Worm (Caenorhabditis elegans) whole organism, young adult: ENCODE results near the gene htrl-1.

ENCODE experiments used
- F10E7.11 ChIP-seq: sonication (generic microtip); optimal IDR thresholded peaks from 2 replicates; lab custom pipeline; 2017; ENCODE audit warnings: mild to moderate bottlenecking, missing genetic modification characterization, moderate library complexity, missing compliant biosample characterization
- F33H1.4 ChIP-seq: fragments of 200-800 bp; sonication (Bioruptor generic); IDR thresholded peaks from 2 replicates; pipeline ENCODE4 v1.3.6; 2022; ENCODE audit warnings: missing genetic modification reagents, missing genetic modification characterization, missing compliant biosample characterization
- F49E8.2 ChIP-seq: sonication (generic microtip); optimal IDR thresholded peaks from 3 replicates; lab custom pipeline; 2017; ENCODE audit warnings: missing genetic modification characterization, mild to moderate bottlenecking, missing compliant biosample characterization, antibody characterized with exemption, moderate library complexity; ENCODE audit not compliant: insufficient read depth
- F55B11.4 ChIP-seq: sonication (generic microtip); optimal IDR thresholded peaks from 2 replicates; lab custom pipeline; 2016; ENCODE audit warnings: missing compliant biosample characterization, missing genetic modification characterization, borderline replicate concordance; ENCODE audit not compliant: insufficient read depth
- F57A8.1 ChIP-seq: fragments of 200-800 bp; sonication (Bioruptor generic); optimal IDR thresholded peaks from 2 replicates; lab custom pipeline; 2018; ENCODE audit warnings: mild to moderate bottlenecking, missing genetic modification characterization, moderate library complexity, missing compliant biosample characterization
- K12H6.12 ChIP-seq: fragments of 200-800 bp; sonication (Bioruptor generic); optimal IDR thresholded peaks from 2 replicates; lab custom pipeline; 2018; ENCODE audit warnings: mild to moderate bottlenecking, missing genetic modification characterization, missing compliant biosample characterization
- Y79H2A.3 ChIP-seq: fragments of 200-800 bp; sonication (Bioruptor generic); conservative IDR thresholded peaks from 2 replicates; pipeline ENCODE4 v1.3.6; 2022; ENCODE audit warnings: missing genetic modification reagents, missing genetic modification characterization, missing compliant biosample characterization
- ZK185.1 ChIP-seq: sonication (generic microtip); optimal IDR thresholded peaks from 2 replicates; lab custom pipeline; 2016; ENCODE audit warnings: mild to moderate bottlenecking, missing genetic modification characterization, missing compliant biosample characterization; ENCODE audit not compliant: poor library complexity, severe bottlenecking
- aptf-2 ChIP-seq: fragments of 200-800 bp; sonication (Bioruptor generic); conservative IDR thresholded peaks from 2 replicates; pipeline ENCODE4 v1.3.6; 2022; ENCODE audit warnings: missing genetic modification reagents, missing genetic modification characterization, missing compliant biosample characterization
- athp-1 ChIP-seq: sonication (generic microtip); optimal IDR thresholded peaks from 2 replicates; lab custom pipeline; 2017; ENCODE audit warnings: mild to moderate bottlenecking, missing genetic modification characterization, missing compliant biosample characterization
- attf-6 ChIP-seq: fragments of 200-800 bp; sonication (Bioruptor generic); IDR thresholded peaks from 2 replicates; pipeline ENCODE4 v1.3.6; 2022; ENCODE audit warnings: missing genetic modification reagents, missing genetic modification characterization, missing compliant biosample characterization
- bed-1 ChIP-seq: fragments of 200-800 bp; sonication (Bioruptor generic); IDR thresholded peaks from 2 replicates; pipeline ENCODE4 v1.3.6; 2022; ENCODE audit warnings: missing genetic modification reagents, missing genetic modification characterization, missing compliant biosample characterization
- bed-2 ChIP-seq: fragments of 200-800 bp; sonication (Bioruptor generic); IDR thresholded peaks from 2 replicates; pipeline ENCODE4 v1.3.6; 2022; ENCODE audit warnings: missing genetic modification reagents, missing genetic modification characterization, missing compliant biosample characterization
- cebp-2 ChIP-seq: fragments of 200-800 bp; sonication (Bioruptor generic); IDR thresholded peaks from 2 replicates; pipeline ENCODE4 v1.3.6; 2022; ENCODE audit warnings: missing genetic modification characterization, missing compliant biosample characterization
- ceh-100 ChIP-seq: fragments of 200-800 bp; sonication (Bioruptor generic); IDR thresholded peaks from 2 replicates; pipeline ENCODE4 v1.3.6; 2022; ENCODE audit warnings: missing genetic modification reagents, missing genetic modification characterization, missing compliant biosample characterization
- ceh-27 ChIP-seq: fragments of 200-800 bp; sonication (Bioruptor generic); optimal IDR thresholded peaks from 2 replicates; lab custom pipeline; 2018; ENCODE audit warnings: mild to moderate bottlenecking, missing genetic modification characterization, moderate library complexity, missing compliant biosample characterization
- ceh-40 ChIP-seq: fragments of 200-800 bp; sonication (Bioruptor generic); IDR thresholded peaks from 2 replicates; pipeline ENCODE4 v1.3.6; 2022; ENCODE audit warnings: missing genetic modification characterization, missing compliant biosample characterization
- ceh-91 ChIP-seq: fragments of 200-800 bp; sonication (Bioruptor generic); IDR thresholded peaks from 2 replicates; pipeline ENCODE4 v1.3.6; 2022; ENCODE audit warnings: missing genetic modification reagents, missing genetic modification characterization, missing compliant biosample characterization
- chd-7 ChIP-seq: sonication (generic microtip); optimal IDR thresholded peaks from 2 replicates; lab custom pipeline; 2016; ENCODE audit warnings: mild to moderate bottlenecking, missing genetic modification characterization, moderate library complexity, missing compliant biosample characterization
- die-1 ChIP-seq: sonication (generic microtip); optimal IDR thresholded peaks from 2 replicates; lab custom pipeline; 2016; ENCODE audit warnings: missing genotype, mild to moderate bottlenecking, missing genetic modification characterization, missing compliant biosample characterization
- dpl-1 ChIP-seq: fragments of 150-350 bp; optimal IDR thresholded peaks from 2 replicates; lab custom pipeline; 2014; ENCODE audit warnings: missing biosample characterization, missing genetic modification reagents, missing genetic modification characterization
- efl-1 ChIP-seq: fragments of 150-350 bp; optimal IDR thresholded peaks from 2 replicates; lab custom pipeline; 2014; ENCODE audit warnings: missing biosample characterization, missing genetic modification reagents, missing genetic modification characterization
- egl-44 ChIP-seq: fragments of 200-800 bp; sonication (Bioruptor generic); IDR thresholded peaks from 2 replicates; pipeline ENCODE4 v1.3.6; 2022; ENCODE audit warnings: missing genetic modification reagents, missing genetic modification characterization, missing compliant biosample characterization
- him-1 ChIP-seq: sonication (generic microtip); optimal IDR thresholded peaks from 2 replicates; lab custom pipeline; 2016; ENCODE audit warnings: missing genotype, missing genetic modification reagents, missing genetic modification characterization, missing compliant biosample characterization
- lin-26 ChIP-seq: fragments of 200-800 bp; sonication (Bioruptor generic); IDR thresholded peaks from 2 replicates; pipeline ENCODE4 v1.3.6; 2022; ENCODE audit warnings: missing genetic modification reagents, missing genetic modification characterization, missing compliant biosample characterization
- lir-1 ChIP-seq: fragments of 200-800 bp; sonication (Bioruptor generic); conservative IDR thresholded peaks from 2 replicates; pipeline ENCODE4 v1.3.6; 2022; ENCODE audit warnings: missing genetic modification reagents, missing genetic modification characterization, missing compliant biosample characterization
- lsy-27 ChIP-seq: sonication (generic microtip); optimal IDR thresholded peaks from 2 replicates; lab custom pipeline; 2017; ENCODE audit warnings: missing genetic modification characterization, mild to moderate bottlenecking, missing compliant biosample characterization, antibody characterized with exemption, missing genotype, borderline replicate concordance; ENCODE audit not compliant: insufficient read depth
- madf-10 ChIP-seq: sonication (generic microtip); optimal IDR thresholded peaks from 2 replicates; lab custom pipeline; 2016; ENCODE audit warnings: mild to moderate bottlenecking, missing genetic modification characterization, missing compliant biosample characterization
- madf-8 ChIP-seq: fragments of 200-800 bp; sonication (Bioruptor generic); conservative IDR thresholded peaks from 2 replicates; pipeline ENCODE4 v1.3.6; 2022; ENCODE audit warnings: missing genetic modification reagents, missing genetic modification characterization, missing compliant biosample characterization
- mel-28 ChIP-seq: sonication (generic microtip); optimal IDR thresholded peaks from 2 replicates; lab custom pipeline; 2016; ENCODE audit warnings: borderline replicate concordance, mild to moderate bottlenecking, missing genetic modification characterization, missing compliant biosample characterization
- nfya-1 ChIP-seq: sonication (generic microtip); optimal IDR thresholded peaks from 2 replicates; lab custom pipeline; 2017; ENCODE audit warnings: antibody characterized with exemption, missing compliant biosample characterization, missing genetic modification characterization, borderline replicate concordance; ENCODE audit not compliant: insufficient read depth
- nfya-2 ChIP-seq: fragments of 200-800 bp; sonication (Bioruptor generic); IDR thresholded peaks from 2 replicates; pipeline ENCODE4 v1.3.6; 2022; ENCODE audit warnings: missing genetic modification reagents, missing genetic modification characterization, missing compliant biosample characterization
- nhr-179 ChIP-seq: sonication (generic microtip); optimal IDR thresholded peaks from 2 replicates; lab custom pipeline; 2016; ENCODE audit warnings: mild to moderate bottlenecking, missing genetic modification characterization, missing compliant biosample characterization
- nhr-27 ChIP-seq: fragments of 200-800 bp; sonication (Bioruptor generic); optimal IDR thresholded peaks from 2 replicates; lab custom pipeline; 2018; ENCODE audit warnings: mild to moderate bottlenecking, missing genetic modification characterization, moderate library complexity, missing compliant biosample characterization
- nhr-80 ChIP-seq: sonication (generic microtip); optimal IDR thresholded peaks from 2 replicates; lab custom pipeline; 2016; ENCODE audit warnings: missing genetic modification characterization, missing compliant biosample characterization
- rcor-1 ChIP-seq: fragments of 200-800 bp; sonication (Bioruptor generic); IDR thresholded peaks from 2 replicates; pipeline ENCODE4 v1.3.6; 2022; ENCODE audit warnings: missing genetic modification reagents, missing genetic modification characterization, missing compliant biosample characterization
- snpc-4 ChIP-seq, 5 experiments: fragments of 150-350 bp in 1 of 5; sonication (generic microtip) in 4 of 5; optimal IDR thresholded peaks; 2 replicates each; lab custom pipeline; 2014 to 2018; ENCODE audit warnings: missing genetic modification characterization in 5 of 5, missing biosample characterization in 3 of 5, antibody characterized with exemption in 2 of 5, mild to moderate bottlenecking in 2 of 5, missing compliant biosample characterization in 2 of 5, missing genotype in 2 of 5, moderate library complexity in 2 of 5, missing genetic modification reagents in 1 of 5
- tbp1 ChIP-seq: fragments of 200-800 bp; sonication (Bioruptor generic); optimal IDR thresholded peaks from 2 replicates; lab custom pipeline; 2018; ENCODE audit warnings: mild to moderate bottlenecking, missing genetic modification characterization, missing compliant biosample characterization
- zim-3 ChIP-seq: sonication (generic microtip); optimal IDR thresholded peaks from 2 replicates; lab custom pipeline; 2017; ENCODE audit warnings: mild to moderate bottlenecking, missing genetic modification characterization, moderate library complexity, missing compliant biosample characterization
- ztf-26 ChIP-seq: sonication (generic microtip); optimal IDR thresholded peaks from 2 replicates; lab custom pipeline; 2017; ENCODE audit warnings: missing genetic modification characterization, missing compliant biosample characterization
- ztf-3 ChIP-seq: fragments of 200-800 bp; sonication (Bioruptor generic); optimal IDR thresholded peaks from 2 replicates; lab custom pipeline; 2018; ENCODE audit warnings: mild to moderate bottlenecking, missing genetic modification characterization, missing compliant biosample characterization
- ztf-6 ChIP-seq: fragments of 200-800 bp; sonication (Bioruptor generic); IDR thresholded peaks from 2 replicates; pipeline ENCODE4 v1.3.6; 2022; ENCODE audit warnings: missing genetic modification reagents, missing genetic modification characterization, missing compliant biosample characterization

htrl-1 gene

ce11 chrV:11521448-11521847, 25.3 kb upstream of the htrl-1 start, which contains the start of gene pafo-1 (continued):
- TF ChIP-seq madf-8 (GFP tag; lab: Robert Waterston, UW) (peak; percentile 61), tbp1 (peak; percentile 66), lsy-27 (no peak), ztf-6 (GFP tag; lab: Robert Waterston, UW) (no peak), snpc-4 (GFP tag; optimal IDR thresholded peaks at IDR 0.05; lab: Kevin White, UChicago) (peak; percentile 41), snpc-4 (tag; optimal IDR thresholded peaks at IDR 0.05; lab: Kevin White, UChicago) (peak; percentile 40 to 85 (median 67)), nhr-27 (tag; lab: Kevin White, UChicago) (no peak), nhr-179 (tag; lab: Kevin White, UChicago) (no peak), chd-7 (tag; lab: Kevin White, UChicago) (peak; percentile 7), aptf-2 (no peak), zim-3 (tag; lab: Kevin White, UChicago) (no peak), madf-10 (tag; lab: Kevin White, UChicago) (no peak)

ce11 chrV:11520215-11520614, 24.0 kb upstream of the htrl-1 start, which contains the start of the genes C55A6.11 and C55A6.7:
Gene C55A6.11, plus strand, starts transcription at chrV:11520515.
Gene C55A6.7, minus strand, starts transcription at chrV:11520530.
- TF ChIP-seq attf-6 (no peak), bed-1 (no peak), him-1 (tag; lab: Kevin White, UChicago) (no peak), F49E8.2 (tag; lab: Kevin White, UChicago) (no peak)

ce11 chrV:11517789-11518188, 21.6 kb upstream of the htrl-1 start, which contains the start of gene C55A6.4:
Gene C55A6.4, minus strand, starts transcription at chrV:11517889.
- TF ChIP-seq egl-44, result no peak
- no peak for TF ChIP-seq Y79H2A.3
- no peak for TF ChIP-seq nfya-2 (GFP tag; lab: Robert Waterston, UW)
- TF ChIP-seq athp-1 (tag; lab: Kevin White, UChicago), result no peak
- no peak for TF ChIP-seq cebp-2 (GFP tag; lab: Robert Waterston, UW)
- TF ChIP-seq ztf-3 (GFP tag; lab: Kevin White, UChicago), result no peak
- no peak for TF ChIP-seq ceh-40 (GFP tag; lab: Robert Waterston, UW)
- TF ChIP-seq rcor-1 (GFP tag; lab: Robert Waterston, UW), result no peak
- no peak for TF ChIP-seq F57A8.1 (GFP tag; lab: Kevin White, UChicago)
- TF ChIP-seq madf-8 (GFP tag; lab: Robert Waterston, UW), result no peak
- TF ChIP-seq dpl-1 (GFP tag; lab: Kevin White, UChicago), result no peak
- TF ChIP-seq ZK185.1 (tag; lab: Kevin White, UChicago), result no peak
- no peak for TF ChIP-seq F55B11.4 (tag; lab: Kevin White, UChicago)
- TF ChIP-seq nfya-1, result no peak
- TF ChIP-seq K12H6.12 (tag; lab: Kevin White, UChicago), result no peak

- no peak for TF ChIP-seq chd-7 (tag; lab: Kevin White, UChicago)
- no peak for TF ChIP-seq ceh-91 (GFP tag; lab: Robert Waterston, UW)
- TF ChIP-seq nhr-80 (tag; lab: Kevin White, UChicago), result no peak
- no peak for TF ChIP-seq ceh-27 (GFP tag; lab: Kevin White, UChicago)
- no peak for TF ChIP-seq die-1
- TF ChIP-seq F10E7.11 (tag; lab: Kevin White, UChicago), result no peak
- no peak for TF ChIP-seq lin-26 (GFP tag; lab: Robert Waterston, UW)
- no peak for TF ChIP-seq bed-2
- no peak for TF ChIP-seq efl-1
- no peak for TF ChIP-seq mel-28 (tag; lab: Kevin White, UChicago)
- no peak for TF ChIP-seq ztf-6 (GFP tag; lab: Robert Waterston, UW)
- no peak for TF ChIP-seq F33H1.4 (GFP tag; lab: Robert Waterston, UW)
- no peak for TF ChIP-seq lir-1 (GFP tag; lab: Robert Waterston, UW)
- TF ChIP-seq aptf-2, result no peak
- no peak for TF ChIP-seq ztf-26
- TF ChIP-seq ztf-3 (GFP tag; lab: Kevin White, UChicago), result no peak
- TF ChIP-seq ceh-100 (GFP tag; lab: Robert Waterston, UW), result no peak
These were observed 20.0 kb upstream of the htrl-1 start, which contains the start of gene sdz-8 for ce11 chrV:11516141-11516591. Gene sdz-8, minus strand, starts transcription at chrV:11516191.
